Fruit fly (Drosophila melanogaster): Measurements from ENCODE around the gene dpr2.

Gene dpr2

DNA sequence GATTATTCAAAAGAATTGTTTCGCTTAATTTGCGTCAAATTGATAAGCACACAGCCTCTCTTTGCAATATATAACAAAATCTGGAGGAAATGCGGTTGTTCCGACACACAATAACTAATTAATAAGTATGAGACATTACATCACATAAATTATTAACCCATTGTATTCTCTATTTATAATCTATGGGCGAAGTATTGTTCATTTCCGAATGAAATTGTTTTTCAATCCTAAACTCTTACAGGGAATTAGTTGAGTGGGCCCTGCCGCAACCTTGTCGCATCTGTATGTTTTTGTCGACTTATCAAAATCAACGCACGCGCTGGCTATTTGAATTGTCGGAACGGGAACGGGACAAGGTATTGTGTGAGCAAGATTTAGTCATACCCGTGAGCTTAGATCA lies 8.3 kb upstream of the dpr2 start, which contains the start of gene CG16743:
Gene CG16743, plus strand, starts transcription at position 57 of the 400 bp plus-strand sequence.
- TF ChIP-seq CG32006 (GFP tag; optimal IDR thresholded peaks at IDR 0.05): no peak
- TF ChIP-seq Blimp-1 (GFP tag; optimal IDR thresholded peaks at IDR 0.05): no peak
- TF ChIP-seq CG11762 (GFP tag; optimal IDR thresholded peaks at IDR 0.05; ENCODE audit: insufficient read depth): no peak
- no peak for TF ChIP-seq Sox102F (GFP tag; optimal IDR thresholded peaks at IDR 0.05)
- TF ChIP-seq CG15336 (GFP tag; IDR thresholded peaks at IDR 0.05): no peak
- no peak for TF ChIP-seq CG3919 (GFP tag; optimal IDR thresholded peaks at IDR 0.05)
- TF ChIP-seq Ets21C (GFP tag; optimal IDR thresholded peaks at IDR 0.05): no peak
- peak; percentile 25 for TF ChIP-seq CG31627 (GFP tag; optimal IDR thresholded peaks at IDR 0.05)
- TF ChIP-seq salr (GFP tag; optimal IDR thresholded peaks at IDR 0.05): no peak
- no peak for TF ChIP-seq CG6163 (GFP tag; IDR thresholded peaks at IDR 0.05)
- no peak for TF ChIP-seq CG3032 (tag; optimal IDR thresholded peaks at IDR 0.05)
- no peak for TF ChIP-seq CG7368 (GFP tag; optimal IDR thresholded peaks at IDR 0.05)
- no peak for TF ChIP-seq fd85E (GFP tag; optimal IDR thresholded peaks at IDR 0.05)
- no peak for TF ChIP-seq dac (GFP tag; optimal IDR thresholded peaks at IDR 0.05)
- no peak for TF ChIP-seq eg (GFP tag; IDR thresholded peaks at IDR 0.05)
- peak; percentile 85 for TF ChIP-seq svp (GFP tag)
- no peak for TF ChIP-seq Met (GFP tag; optimal IDR thresholded peaks at IDR 0.05)
- TF ChIP-seq CG6276 (GFP tag; optimal IDR thresholded peaks at IDR 0.05): no peak
- TF ChIP-seq Hr38 (GFP tag; optimal IDR thresholded peaks at IDR 0.05): no peak
- peak; percentile 35 for TF ChIP-seq esn (GFP tag; optimal IDR thresholded peaks at IDR 0.05)
- no peak for TF ChIP-seq CG1621 (tag; optimal IDR thresholded peaks at IDR 0.05)
- peak; percentile 17 for TF ChIP-seq topi (GFP tag; optimal IDR thresholded peaks at IDR 0.05)
- no peak for TF ChIP-seq CG10669 (GFP tag; optimal IDR thresholded peaks at IDR 0.05)
- TF ChIP-seq Eip78C (GFP tag): peak; percentile 67
- peak; percentile 29 for TF ChIP-seq lz (GFP tag; optimal IDR thresholded peaks at IDR 0.05)
- TF ChIP-seq cyc (GFP tag; optimal IDR thresholded peaks at IDR 0.05): peak; percentile 16
- TF ChIP-seq vri (GFP tag; optimal IDR thresholded peaks at IDR 0.05): peak; percentile 30
- TF ChIP-seq fkh (GFP tag; optimal IDR thresholded peaks at IDR 0.05): no peak
- no peak for TF ChIP-seq fd59A (GFP tag; optimal IDR thresholded peaks at IDR 0.05)
- TF ChIP-seq CG6808 (GFP tag; optimal IDR thresholded peaks at IDR 0.05): no peak
- TF ChIP-seq spab (GFP tag; optimal IDR thresholded peaks at IDR 0.05): no peak
- no peak for TF ChIP-seq Eip75B (GFP tag; optimal IDR thresholded peaks at IDR 0.05)
- no peak for TF ChIP-seq Eip93F (GFP tag; optimal IDR thresholded peaks at IDR 0.05)
- no peak for TF ChIP-seq CG10631 (GFP tag; optimal IDR thresholded peaks at IDR 0.05)
- TF ChIP-seq CG11902 (GFP tag; optimal IDR thresholded peaks at IDR 0.05): no peak
- no peak for TF ChIP-seq dsx (GFP tag; optimal IDR thresholded peaks at IDR 0.05; ENCODE audit: poor library complexity, severe bottlenecking)
- no peak for TF ChIP-seq CG34406 (GFP tag; optimal IDR thresholded peaks at IDR 0.05)
- no peak for TF ChIP-seq CG8319 (GFP tag; optimal IDR thresholded peaks at IDR 0.05)
- TF ChIP-seq Lpt (GFP tag; optimal IDR thresholded peaks at IDR 0.05): no peak
- TF ChIP-seq achi (GFP tag; optimal IDR thresholded peaks at IDR 0.05): no peak

DNA sequence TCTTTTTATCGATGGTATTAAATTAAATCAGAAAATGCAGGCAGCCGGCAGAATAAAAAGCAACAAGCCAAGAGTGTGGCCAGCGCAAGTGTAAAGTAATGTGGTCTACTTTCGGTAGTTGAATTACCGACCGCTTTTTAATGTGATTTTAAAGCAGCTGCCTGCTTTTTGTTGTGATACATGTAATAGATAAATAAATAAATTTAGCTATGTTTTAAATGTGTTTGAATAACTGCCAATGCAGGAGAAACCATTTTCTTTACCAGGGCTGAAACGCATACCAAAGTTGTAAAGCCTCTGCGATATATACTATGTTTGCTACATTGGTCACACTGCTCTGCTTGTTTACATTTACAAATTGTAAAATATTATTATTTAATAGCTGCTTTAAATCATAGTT lies 6.2 kb upstream of the dpr2 start, which contains the start of the genes Tmem214 and YL-1:
Gene Tmem214, minus strand, starts transcription at position 142 of the 400 bp plus-strand sequence.
Gene YL-1, plus strand, starts transcription at position 310 of the 400 bp plus-strand sequence.
- TF ChIP-seq ss (GFP tag; optimal IDR thresholded peaks at IDR 0.05): no peak
- no peak for TF ChIP-seq CG4318 (GFP tag; optimal IDR thresholded peaks at IDR 0.05)
- TF ChIP-seq vri (GFP tag; optimal IDR thresholded peaks at IDR 0.05): peak; percentile 62
- TF ChIP-seq Hr39 (GFP tag; optimal IDR thresholded peaks at IDR 0.05): no peak
- peak; percentile 3 for TF ChIP-seq esn (GFP tag; optimal IDR thresholded peaks at IDR 0.05)
- no peak for TF ChIP-seq CG10631 (GFP tag; optimal IDR thresholded peaks at IDR 0.05)
- peak; percentile 7 for TF ChIP-seq CG3032 (tag; optimal IDR thresholded peaks at IDR 0.05)
- peak; percentile 95 for TF ChIP-seq fkh (GFP tag; optimal IDR thresholded peaks at IDR 0.05)
- TF ChIP-seq Eip93F (GFP tag; optimal IDR thresholded peaks at IDR 0.05): no peak
- no peak for TF ChIP-seq achi (GFP tag; optimal IDR thresholded peaks at IDR 0.05)
- TF ChIP-seq Eip78C (GFP tag): peak; percentile 75
- peak; percentile 14 for TF ChIP-seq Sox14 (GFP tag; optimal IDR thresholded peaks at IDR 0.05)
- no peak for TF ChIP-seq OdsH (GFP tag; optimal IDR thresholded peaks at IDR 0.05)
